Fruit fly (Drosophila melanogaster): ENCODE results near the gene GluRS-m.
A peak's percentile ranks its signal among the peaks of the same experiment; 100 is the strongest.

GluRS-m gene

DNA sequence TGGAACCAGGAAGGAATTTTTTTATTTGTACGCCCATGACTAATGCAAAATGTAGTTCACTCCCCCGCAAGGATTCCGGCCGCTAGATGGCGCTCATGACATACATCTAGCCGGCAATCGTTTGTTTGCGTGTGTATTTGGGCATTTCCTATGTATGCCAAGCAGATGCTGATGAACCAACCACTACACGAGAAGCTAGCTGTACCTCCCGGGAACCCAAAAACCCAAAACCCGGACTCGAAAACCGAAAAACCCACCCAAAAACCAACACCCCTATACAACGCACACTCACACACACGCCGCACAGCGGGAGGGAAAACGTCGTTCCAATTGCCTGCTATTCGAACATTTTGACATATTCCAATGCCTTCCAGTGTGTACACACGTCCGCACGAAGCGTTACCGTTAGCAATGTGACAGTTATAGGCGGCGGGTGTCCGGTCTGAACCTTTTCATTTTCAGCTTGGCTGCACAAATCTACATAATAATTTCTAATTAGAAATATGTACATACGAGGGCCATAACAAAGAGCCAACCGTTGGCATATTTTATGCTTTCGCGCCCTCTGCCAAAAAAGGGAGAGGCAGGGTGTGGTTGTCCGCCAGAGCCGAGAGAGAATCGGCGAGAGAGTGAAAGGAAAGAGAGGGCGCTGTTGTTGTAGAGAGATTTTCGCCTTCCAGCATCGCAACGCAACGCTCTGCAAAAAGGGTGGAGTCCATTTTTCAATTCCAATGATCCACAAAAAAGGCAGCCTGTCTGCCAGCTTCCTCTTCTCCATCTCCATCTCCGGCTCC lies 9.0 kb downstream of the GluRS-m start:
- no peak for TF ChIP-seq GATAd (GFP tag; optimal IDR thresholded peaks at IDR 0.05)
- TF ChIP-seq Dif (GFP tag; optimal IDR thresholded peaks at IDR 0.05; ENCODE audit: partially characterized antibody): peak; percentile 71
- peak; percentile 60 for TF ChIP-seq dl (GFP tag; optimal IDR thresholded peaks at IDR 0.05; ENCODE audit: insufficient read depth in 1 of 2, partially characterized antibody in 2 of 2)
- TF ChIP-seq fru (GFP tag; optimal IDR thresholded peaks at IDR 0.05): peak; percentile 31
- no peak for TF ChIP-seq pan (optimal IDR thresholded peaks at IDR 0.05)

dm6 chr3L:16402253-16402652 lies 14.7 kb downstream of the GluRS-m start:
- no peak for TF ChIP-seq lola (GFP tag; optimal IDR thresholded peaks at IDR 0.05)
- no peak for TF ChIP-seq Sp1 (GFP tag; optimal IDR thresholded peaks at IDR 0.05)
- no peak for TF ChIP-seq usp (GFP tag; optimal IDR thresholded peaks at IDR 0.05)
- no peak for TF ChIP-seq fru (GFP tag; optimal IDR thresholded peaks at IDR 0.05)
- TF ChIP-seq psq (GFP tag; optimal IDR thresholded peaks at IDR 0.05): no peak
- no peak for TF ChIP-seq OdsH (GFP tag; optimal IDR thresholded peaks at IDR 0.05)
- TF ChIP-seq h (GFP tag; optimal IDR thresholded peaks at IDR 0.05): no peak
- no peak for TF ChIP-seq rgr (GFP tag; optimal IDR thresholded peaks at IDR 0.05)
- no peak for TF ChIP-seq Vsx2 (GFP tag; optimal IDR thresholded peaks at IDR 0.05; ENCODE audit: partially characterized antibody)
- no peak for TF ChIP-seq Hr78 (GFP tag; optimal IDR thresholded peaks at IDR 0.05)
- TF ChIP-seq Hnf4 (GFP tag; optimal IDR thresholded peaks at IDR 0.05): no peak
- no peak for TF ChIP-seq Jra (GFP tag; optimal IDR thresholded peaks at IDR 0.05)
- no peak for TF ChIP-seq woc (GFP tag; optimal IDR thresholded peaks at IDR 0.05)
- no peak for TF ChIP-seq Abd-B (GFP tag; optimal IDR thresholded peaks at IDR 0.05)

dm6 chr3L:16400175-16400574 lies 16.8 kb downstream of the GluRS-m start, which contains the start of gene CG44836:
TSS of gene CG44836 (minus strand) at chr3L:16400275.
- no peak for TF ChIP-seq Dfd (GFP tag; optimal IDR thresholded peaks at IDR 0.05)
- no peak for TF ChIP-seq CG9705 (GFP tag; optimal IDR thresholded peaks at IDR 0.05)
- TF ChIP-seq jim (GFP tag; optimal IDR thresholded peaks at IDR 0.05): no peak
- TF ChIP-seq foxo (GFP tag; optimal IDR thresholded peaks at IDR 0.05): no peak
- no peak for TF ChIP-seq woc (GFP tag; optimal IDR thresholded peaks at IDR 0.05)
- no peak for TF ChIP-seq Abd-B (GFP tag; optimal IDR thresholded peaks at IDR 0.05)
- no peak for TF ChIP-seq sage (GFP tag; optimal IDR thresholded peaks at IDR 0.05)
- no peak for TF ChIP-seq h (GFP tag; optimal IDR thresholded peaks at IDR 0.05)
- no peak for TF ChIP-seq rgr (GFP tag; optimal IDR thresholded peaks at IDR 0.05)
- no peak for TF ChIP-seq OdsH (GFP tag; optimal IDR thresholded peaks at IDR 0.05)

- no peak for TF ChIP-seq Rel (GFP tag; optimal IDR thresholded peaks at IDR 0.05)
- TF ChIP-seq Rel (tag; optimal IDR thresholded peaks at IDR 0.05): peak; percentile 5
- TF ChIP-seq Abd-B (GFP tag; optimal IDR thresholded peaks at IDR 0.05): no peak
These were observed 22.5 kb downstream of the GluRS-m start, which contains the start of gene Gagr for dm6 chr3L:16394506-16394905. TSS of gene Gagr (plus strand) at chr3L:16394586.

DNA sequence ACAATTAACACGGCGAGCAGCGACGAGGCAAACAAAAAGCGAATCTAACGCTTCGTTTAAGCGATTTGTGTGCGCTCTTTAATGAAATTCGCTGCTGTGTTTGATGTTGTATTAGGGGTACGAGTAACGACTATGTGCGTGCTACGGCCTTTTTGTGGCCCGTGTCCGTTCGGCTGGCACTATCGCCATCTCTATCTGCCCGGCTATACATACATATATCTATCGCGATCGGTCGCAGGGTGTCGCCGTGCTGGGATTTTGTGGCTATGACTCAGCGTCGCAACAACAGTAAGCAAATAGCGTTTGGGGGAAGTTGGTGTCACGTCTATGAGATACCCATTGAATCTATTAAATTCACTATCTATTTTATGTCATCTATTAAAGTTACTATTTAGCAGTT lies 23.3 kb downstream of the GluRS-m start:
- TF ChIP-seq Rel (GFP tag; optimal IDR thresholded peaks at IDR 0.05) (no peak), Rel (tag; optimal IDR thresholded peaks at IDR 0.05) (peak; percentile 11), HLH106 (tag; optimal IDR thresholded peaks at IDR 0.05) (no peak), sv (GFP tag; optimal IDR thresholded peaks at IDR 0.05) (no peak), woc (GFP tag; optimal IDR thresholded peaks at IDR 0.05) (no peak), rgr (GFP tag; optimal IDR thresholded peaks at IDR 0.05) (no peak)

DNA sequence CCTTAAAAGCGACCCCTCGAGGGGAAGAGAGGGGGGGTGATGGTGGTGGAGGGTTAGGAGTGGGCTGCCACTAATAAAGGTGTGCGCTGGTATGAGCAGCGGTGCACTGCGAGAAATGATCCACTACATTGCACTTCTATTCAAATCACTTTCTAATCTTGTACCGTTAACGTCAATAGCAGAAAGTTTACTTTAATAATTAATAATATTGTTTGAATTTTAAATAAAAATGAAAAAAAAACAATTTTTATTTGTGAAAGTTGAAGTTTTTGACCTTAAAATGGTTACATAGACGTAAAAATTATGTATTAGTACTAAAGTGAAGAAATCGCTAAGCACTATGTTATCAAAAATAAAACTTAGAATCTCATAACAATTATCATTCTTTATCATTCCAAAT lies 24.1 kb downstream of the GluRS-m start:
- TF ChIP-seq Hr78 (GFP tag; optimal IDR thresholded peaks at IDR 0.05) (no peak), dl (GFP tag; optimal IDR thresholded peaks at IDR 0.05; ENCODE audit: insufficient read depth in 1 of 2, partially characterized antibody in 2 of 2) (no peak), Vsx2 (GFP tag; optimal IDR thresholded peaks at IDR 0.05; ENCODE audit: partially characterized antibody) (no peak), psq (GFP tag; optimal IDR thresholded peaks at IDR 0.05) (no peak), woc (GFP tag; optimal IDR thresholded peaks at IDR 0.05) (no peak), CG32264 (GFP tag; optimal IDR thresholded peaks at IDR 0.05) (no peak), dsf (GFP tag; optimal IDR thresholded peaks at IDR 0.05; ENCODE audit: borderline replicate concordance) (no peak), Hr83 (GFP tag; optimal IDR thresholded peaks at IDR 0.05; ENCODE audit: poor library complexity, severe bottlenecking) (no peak), rgr (GFP tag; optimal IDR thresholded peaks at IDR 0.05) (no peak), Dfd (GFP tag; optimal IDR thresholded peaks at IDR 0.05) (no peak), br (GFP tag; optimal IDR thresholded peaks at IDR 0.05) (no peak), pan (optimal IDR thresholded peaks at IDR 0.05) (no peak), brk (GFP tag; optimal IDR thresholded peaks at IDR 0.05) (no peak), Sp1 (GFP tag; optimal IDR thresholded peaks at IDR 0.05) (no peak), Abd-B (GFP tag; optimal IDR thresholded peaks at IDR 0.05) (no peak), dmrt93B (GFP tag; optimal IDR thresholded peaks at IDR 0.05) (no peak)

All from whole organism, wandering third instar larva.